Fruit fly (Drosophila melanogaster) whole organism, pupa: ENCODE data around the gene CG15927.
A peak's percentile ranks its signal among the peaks of the same experiment; 100 is the strongest.

ENCODE experiments used
- CG10348 ChIP-seq: fragments of 200-800 bp; sonication (Bioruptor generic); IDR thresholded peaks from 2 replicates; pipeline ENCODE4 v1.3.6; 2022; ENCODE audit warnings: missing biosample characterization, missing genetic modification characterization
- CG12605 ChIP-seq: fragments of 200-800 bp; sonication (Bioruptor generic); IDR thresholded peaks from 2 replicates; pipeline ENCODE4 v1.3.6; 2022; ENCODE audit warnings: missing biosample characterization, missing genetic modification characterization
- CG13204 ChIP-seq: fragments of 200-800 bp; sonication (Bioruptor generic); optimal IDR thresholded peaks from 2 replicates; lab custom pipeline; 2018; ENCODE audit warnings: missing biosample characterization, mild to moderate bottlenecking, missing genetic modification characterization, moderate library complexity
- CG14655 ChIP-seq: fragments of 200-800 bp; sonication (Bioruptor generic); optimal IDR thresholded peaks from 3 replicates; lab custom pipeline; 2017; ENCODE audit warnings: mild to moderate bottlenecking, missing biosample characterization, missing genetic modification reagents, missing genetic modification characterization
- CG17806 ChIP-seq: fragments of 200-800 bp; sonication (Bioruptor generic); optimal IDR thresholded peaks from 2 replicates; lab custom pipeline; 2018; ENCODE audit warnings: missing biosample characterization, mild to moderate bottlenecking, missing genetic modification characterization, moderate library complexity
- CG32121 ChIP-seq: fragments of 200-800 bp; sonication (Bioruptor generic); IDR thresholded peaks from 2 replicates; pipeline ENCODE4 v1.3.6; 2022; ENCODE audit warnings: missing biosample characterization, missing genetic modification characterization
- CG34367 ChIP-seq: fragments of 200-800 bp; sonication (Bioruptor generic); optimal IDR thresholded peaks from 2 replicates; lab custom pipeline; 2018; ENCODE audit warnings: missing biosample characterization, mild to moderate bottlenecking, missing genetic modification characterization
- CG4496 ChIP-seq: fragments of 200-800 bp; sonication (Bioruptor generic); IDR thresholded peaks from 3 replicates; pipeline ENCODE4 v1.3.6; 2022; ENCODE audit warnings: missing biosample characterization, missing genetic modification characterization
- CG8159 ChIP-seq: fragments of 200-800 bp; sonication (Bioruptor generic); optimal IDR thresholded peaks from 3 replicates; lab custom pipeline; 2018; ENCODE audit warnings: missing biosample characterization, mild to moderate bottlenecking, missing genetic modification characterization, moderate library complexity
- CG8301 ChIP-seq: fragments of 200-800 bp; sonication (Bioruptor generic); optimal IDR thresholded peaks from 2 replicates; lab custom pipeline; 2018; ENCODE audit warnings: missing biosample characterization, mild to moderate bottlenecking, missing genetic modification characterization
- CG9948 ChIP-seq: fragments of 200-800 bp; sonication (Bioruptor generic); optimal IDR thresholded peaks from 2 replicates; lab custom pipeline; 2018; ENCODE audit warnings: missing biosample characterization, mild to moderate bottlenecking, missing genetic modification characterization, moderate library complexity
- D1 ChIP-seq: fragments of 200-800 bp; sonication (Bioruptor generic); optimal IDR thresholded peaks from 2 replicates; lab custom pipeline; 2018; ENCODE audit warnings: missing biosample characterization, mild to moderate bottlenecking, missing genetic modification characterization, moderate library complexity
- EcR ChIP-seq: fragments of 200-800 bp; sonication (Bioruptor generic); optimal IDR thresholded peaks from 3 replicates; lab custom pipeline; 2019; ENCODE audit warnings: missing biosample characterization, missing genetic modification characterization, mild to moderate bottlenecking, moderate library complexity, missing genetic modification reagents
- Ets98B ChIP-seq: fragments of 200-800 bp; sonication (Bioruptor generic); IDR thresholded peaks from 2 replicates; pipeline ENCODE4 v1.3.6; 2022; ENCODE audit warnings: missing biosample characterization, missing genetic modification characterization
- Pif1A ChIP-seq: fragments of 200-800 bp; sonication (Bioruptor generic); optimal IDR thresholded peaks from 3 replicates; lab custom pipeline; 2016; ENCODE audit warnings: missing biosample characterization, missing genetic modification characterization
- Pif1B ChIP-seq: fragments of 200-800 bp; sonication (Bioruptor generic); optimal IDR thresholded peaks from 3 replicates; lab custom pipeline; 2016; ENCODE audit warnings: missing biosample characterization, missing genetic modification characterization
- Snoo ChIP-seq: fragments of 200-800 bp; sonication (Bioruptor generic); optimal IDR thresholded peaks from 3 replicates; lab custom pipeline; 2017; ENCODE audit warnings: missing biosample characterization, mild to moderate bottlenecking, missing genetic modification characterization, inconsistent platforms
- fd96Ca ChIP-seq: fragments of 200-800 bp; sonication (Bioruptor generic); IDR thresholded peaks from 3 replicates; pipeline ENCODE4 v1.3.6; 2022; ENCODE audit warnings: missing biosample characterization, missing genetic modification characterization
- gl ChIP-seq: fragments of 200-800 bp; sonication (Bioruptor generic); optimal IDR thresholded peaks from 2 replicates; lab custom pipeline; 2018; ENCODE audit warnings: missing biosample characterization, mild to moderate bottlenecking, missing genetic modification characterization
- rn ChIP-seq: fragments of 200-800 bp; sonication (Bioruptor generic); IDR thresholded peaks from 2 replicates; pipeline ENCODE4 v1.3.6; 2022; ENCODE audit warnings: missing biosample characterization, missing genetic modification characterization

CG15927 gene

dm6 chrX:12486294-12487020, 31.9 kb downstream of the CG15927 start, which contains the start of gene Cpr11A:
Gene Cpr11A (plus strand): TSS chrX:12486970.
- TF ChIP-seq EcR, result no peak
- no peak for TF ChIP-seq rn (GFP tag; lab: Robert Waterston, UW)
- no peak for TF ChIP-seq CG9948 (tag; lab: Kevin White, UChicago)
- no peak for TF ChIP-seq gl (tag; lab: Kevin White, UChicago)
- TF ChIP-seq CG17806 (tag; lab: Kevin White, UChicago), result no peak
- no peak for TF ChIP-seq Snoo (tag; lab: Kevin White, UChicago)
- no peak for TF ChIP-seq Pif1B (GFP tag; lab: Kevin White, UChicago)
- TF ChIP-seq D1 (tag; lab: Kevin White, UChicago), result no peak
- TF ChIP-seq CG4496 (GFP tag; lab: Robert Waterston, UW), result no peak
- TF ChIP-seq fd96Ca (GFP tag; lab: Robert Waterston, UW), result no peak
- TF ChIP-seq CG8301 (tag; lab: Kevin White, UChicago), result no peak
- no peak for TF ChIP-seq Pif1A
- no peak for TF ChIP-seq CG13204 (GFP tag; lab: Kevin White, UChicago)
- TF ChIP-seq CG32121 (GFP tag; lab: Robert Waterston, UW), result no peak
- TF ChIP-seq Ets98B (GFP tag; lab: Robert Waterston, UW), result no peak
- TF ChIP-seq CG34367 (tag; lab: Kevin White, UChicago), result no peak
- TF ChIP-seq, all 21 proteins: peak for 0

dm6 chrX:12487485-12487884, 33.0 kb downstream of the CG15927 start:
- no peak for TF ChIP-seq D1 (tag; lab: Kevin White, UChicago)
- TF ChIP-seq CG13204 (GFP tag; lab: Kevin White, UChicago), result no peak
- no peak for TF ChIP-seq CG10348 (GFP tag; lab: Robert Waterston, UW)
- no peak for TF ChIP-seq rn (GFP tag; lab: Robert Waterston, UW)
- no peak for TF ChIP-seq Pif1B (GFP tag; lab: Kevin White, UChicago)
- no peak for TF ChIP-seq Snoo (tag; lab: Kevin White, UChicago)

dm6 chrX:12489991-12490390, 35.5 kb downstream of the CG15927 start, which contains the start of gene Lsp1alpha:
Gene Lsp1alpha (plus strand): TSS chrX:12490291.
- no peak for TF ChIP-seq fd96Ca (GFP tag; lab: Robert Waterston, UW)
- no peak for TF ChIP-seq EcR
- TF ChIP-seq CG14655, result no peak
- TF ChIP-seq CG17806 (tag; lab: Kevin White, UChicago), result no peak
- TF ChIP-seq CG8159 (tag; lab: Kevin White, UChicago), result no peak
- no peak for TF ChIP-seq Pif1B (GFP tag; lab: Kevin White, UChicago)
- TF ChIP-seq CG8301 (tag; lab: Kevin White, UChicago), result no peak
- no peak for TF ChIP-seq Snoo (tag; lab: Kevin White, UChicago)

dm6 chrX:12496497-12496896, 42.0 kb downstream of the CG15927 start, which contains the start of gene Mks1:
Gene Mks1 (minus strand): TSS chrX:12496597.
- TF ChIP-seq CG10348 (GFP tag; lab: Robert Waterston, UW), result no peak
- no peak for TF ChIP-seq CG14655
- no peak for TF ChIP-seq CG17806 (tag; lab: Kevin White, UChicago)
- TF ChIP-seq EcR, result no peak
- no peak for TF ChIP-seq fd96Ca (GFP tag; lab: Robert Waterston, UW)
- no peak for TF ChIP-seq CG12605 (GFP tag; lab: Robert Waterston, UW)
- TF ChIP-seq CG8301 (tag; lab: Kevin White, UChicago), result no peak
- no peak for TF ChIP-seq Ets98B (GFP tag; lab: Robert Waterston, UW)
- TF ChIP-seq CG9948 (tag; lab: Kevin White, UChicago), result no peak
- no peak for TF ChIP-seq gl (tag; lab: Kevin White, UChicago)
- no peak for TF ChIP-seq CG32121 (GFP tag; lab: Robert Waterston, UW)
- no peak for TF ChIP-seq Pif1A
- no peak for TF ChIP-seq CG8159 (tag; lab: Kevin White, UChicago)
- no peak for TF ChIP-seq CG13204 (GFP tag; lab: Kevin White, UChicago)
- no peak for TF ChIP-seq D1 (tag; lab: Kevin White, UChicago)
- no peak for TF ChIP-seq rn (GFP tag; lab: Robert Waterston, UW)
- TF ChIP-seq Pif1B (GFP tag; lab: Kevin White, UChicago), result no peak
- TF ChIP-seq CG34367 (tag; lab: Kevin White, UChicago), result no peak

- TF ChIP-seq D1 (tag; lab: Kevin White, UChicago) (no peak), Ets98B (GFP tag; lab: Robert Waterston, UW) (no peak), CG8159 (tag; lab: Kevin White, UChicago) (peak; percentile 8), CG4496 (GFP tag; lab: Robert Waterston, UW) (0 out of 3 replicates have a peak, but pooled peaks have one; percentile 23)
- TF ChIP-seq, all 21 proteins: peak for 2
Measured at dm6 chrX:12496930-12497329, 42.4 kb downstream of the CG15927 start, which contains the start of gene mdu. Gene mdu (plus strand): TSS chrX:12497188.

dm6 chrX:12498101-12498500, 43.6 kb downstream of the CG15927 start:
- TF ChIP-seq Snoo (tag; lab: Kevin White, UChicago) (no peak), fd96Ca (GFP tag; lab: Robert Waterston, UW) (no peak), CG12605 (GFP tag; lab: Robert Waterston, UW) (0 out of 2 replicates have a peak, but pooled peaks have one; percentile 14), CG4496 (GFP tag; lab: Robert Waterston, UW) (0 out of 3 replicates have a peak, but pooled peaks have one; percentile 45), CG32121 (GFP tag; lab: Robert Waterston, UW) (no peak), Ets98B (GFP tag; lab: Robert Waterston, UW) (0 out of 2 replicates have a peak, but pooled peaks have one; percentile 15), EcR (peak; percentile 9)
